Worm (Caenorhabditis elegans) whole organism, young adult: ENCODE results near the gene W06D11.1.

ENCODE experiments used
- bed-1 ChIP-seq: fragments of 200-800 bp; sonication (Bioruptor generic); IDR thresholded peaks from 2 replicates; pipeline ENCODE4 v1.3.6; 2022; ENCODE audit warnings: missing genetic modification reagents, missing genetic modification characterization, missing compliant biosample characterization
- let-607 ChIP-seq, 2 experiments: fragments of 200-800 bp in 1 of 2; sonication (Bioruptor generic) in 1 of 2; sonication (generic microtip) in 1 of 2; optimal IDR thresholded peaks; 2 replicates each; lab custom pipeline; 2016 to 2018; ENCODE audit warnings: mild to moderate bottlenecking in 2 of 2, missing compliant biosample characterization in 2 of 2, missing genetic modification characterization in 2 of 2, moderate library complexity in 2 of 2, missing genotype in 1 of 2
- lin-26 ChIP-seq: fragments of 200-800 bp; sonication (Bioruptor generic); IDR thresholded peaks from 2 replicates; pipeline ENCODE4 v1.3.6; 2022; ENCODE audit warnings: missing genetic modification reagents, missing genetic modification characterization, missing compliant biosample characterization
- nfya-1 ChIP-seq: sonication (generic microtip); optimal IDR thresholded peaks from 2 replicates; lab custom pipeline; 2017; ENCODE audit warnings: antibody characterized with exemption, missing compliant biosample characterization, missing genetic modification characterization, borderline replicate concordance; ENCODE audit not compliant: insufficient read depth
- snpc-4 ChIP-seq, 5 experiments: fragments of 150-350 bp in 1 of 5; sonication (generic microtip) in 4 of 5; optimal IDR thresholded peaks; 2 replicates each; lab custom pipeline; 2014 to 2018; ENCODE audit warnings: missing genetic modification characterization in 5 of 5, missing biosample characterization in 3 of 5, antibody characterized with exemption in 2 of 5, mild to moderate bottlenecking in 2 of 5, missing compliant biosample characterization in 2 of 5, missing genotype in 2 of 5, moderate library complexity in 2 of 5, missing genetic modification reagents in 1 of 5

ce11 chrX:12299834-12300233 is 5.5 kb downstream of the W06D11.1 start, which contains the start of gene W06D11.5:
- TF ChIP-seq lin-26 (GFP tag; lab: Robert Waterston, UW) (no peak), bed-1 (GFP tag; lab: Robert Waterston, UW) (no peak), nfya-1 (tag; lab: Kevin White, UChicago) (no peak), let-607 (tag; optimal IDR thresholded peaks at IDR 0.05; lab: Kevin White, UChicago) (no peak), snpc-4 (GFP tag; optimal IDR thresholded peaks at IDR 0.05; lab: Kevin White, UChicago) (no peak), snpc-4 (tag; optimal IDR thresholded peaks at IDR 0.05; lab: Kevin White, UChicago) (no peak)
